Worm (Caenorhabditis elegans): ENCODE data around the gene ttbk-6.

The ttbk-6 gene

DNA sequence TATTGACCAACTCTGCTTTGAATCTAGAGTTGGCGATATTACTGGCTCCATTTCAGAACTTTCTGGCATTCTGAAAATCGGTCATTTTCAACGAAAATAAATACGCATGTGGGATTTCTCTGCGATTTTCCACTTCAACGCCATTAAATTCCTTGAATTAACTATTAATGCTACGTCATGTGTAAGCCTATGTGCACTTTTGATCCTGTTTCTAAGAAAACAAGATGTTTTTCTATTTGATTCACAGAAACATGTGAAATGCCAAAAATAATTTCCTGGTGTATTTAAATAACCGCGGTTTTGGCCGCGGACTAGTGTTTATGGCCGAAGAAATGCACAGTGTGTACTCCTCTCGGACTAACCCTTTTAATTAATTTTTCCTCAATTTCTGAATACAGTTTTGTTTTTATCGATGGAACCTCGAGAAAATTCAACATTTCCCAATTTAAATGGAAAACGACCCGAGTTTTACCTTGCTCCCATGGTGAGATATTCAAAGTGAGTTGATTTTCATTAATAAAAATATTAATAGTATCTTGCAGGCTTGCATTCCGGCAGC is 5.7 kb upstream of the ttbk-6 start, which contains the start of the genes C45G9.11 and C45G9.2 (continued):
- TF ChIP-seq sem-4 (tag; optimal IDR thresholded peaks at IDR 0.05) (no peak), ztf-1 (GFP tag; conservative IDR thresholded peaks at IDR 0.05) (no peak), ceh-16 (tag; optimal IDR thresholded peaks at IDR 0.05) (no peak), snpc-4 (tag; optimal IDR thresholded peaks at IDR 0.05) (peak; percentile 42), nhr-129 (tag; optimal IDR thresholded peaks at IDR 0.05) (peak; percentile 20)

DNA sequence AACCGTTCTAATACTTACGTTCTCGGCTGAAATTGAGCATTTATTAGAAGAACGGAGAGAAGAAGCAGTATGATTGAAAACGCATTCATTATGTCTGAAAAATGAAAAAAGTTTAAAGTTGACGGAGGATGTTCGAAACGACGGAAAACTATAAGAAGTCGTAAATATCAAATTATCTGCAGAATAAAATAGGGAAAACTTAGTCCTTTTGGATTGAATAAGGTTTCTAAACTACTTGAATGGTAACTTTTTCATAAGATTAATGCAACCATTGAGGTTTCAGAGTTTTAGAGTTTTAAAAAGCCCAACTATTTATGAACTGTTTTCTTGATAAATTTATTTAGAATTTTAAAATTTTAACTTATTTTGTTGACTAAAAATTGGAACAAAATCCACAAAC is 3.0 kb upstream of the ttbk-6 start, which contains the start of gene C45G9.12:
C45G9.12 (minus strand) TSS at position 101 of the 400 bp plus-strand sequence.
- TF ChIP-seq ztf-4 (tag; optimal IDR thresholded peaks at IDR 0.05) (no peak), mab-5 (tag; optimal IDR thresholded peaks at IDR 0.05) (no peak), elt-3 (tag; optimal IDR thresholded peaks at IDR 0.05) (no peak), nhr-21 (tag; optimal IDR thresholded peaks at IDR 0.05) (no peak), zag-1 (tag; optimal IDR thresholded peaks at IDR 0.05) (no peak), unc-39 (tag; optimal IDR thresholded peaks at IDR 0.05) (no peak), egl-27 (tag; optimal IDR thresholded peaks at IDR 0.05) (no peak), gmeb-1 (tag; optimal IDR thresholded peaks at IDR 0.05) (no peak), lin-39 (tag; optimal IDR thresholded peaks at IDR 0.05) (no peak), nhr-10 (tag; optimal IDR thresholded peaks at IDR 0.05) (no peak)

DNA sequence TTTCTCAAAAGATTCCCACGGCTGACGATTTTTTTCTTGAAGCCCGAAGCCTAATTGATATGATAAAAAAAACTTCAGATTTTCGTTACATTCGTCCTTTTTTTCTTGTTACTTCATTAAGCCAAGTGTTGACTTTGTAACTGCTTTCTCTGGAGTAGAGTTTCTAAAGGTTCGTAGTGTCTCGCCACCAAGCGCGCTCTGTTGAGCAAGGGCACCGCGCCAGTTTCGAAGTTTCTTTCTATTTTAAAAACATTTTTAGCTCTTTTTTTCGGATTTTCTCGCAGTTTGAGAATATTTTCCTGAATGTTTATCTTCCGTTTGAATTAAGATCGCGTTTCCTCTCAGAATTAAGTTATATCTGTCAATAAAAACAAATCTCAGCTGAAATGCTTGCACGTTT is 2.1 kb downstream of the ttbk-6 start:
- TF ChIP-seq unc-55 (GFP tag; optimal IDR thresholded peaks at IDR 0.05), result peak; percentile 59
- TF ChIP-seq lsy-2 (tag; optimal IDR thresholded peaks at IDR 0.05), result no peak

DNA sequence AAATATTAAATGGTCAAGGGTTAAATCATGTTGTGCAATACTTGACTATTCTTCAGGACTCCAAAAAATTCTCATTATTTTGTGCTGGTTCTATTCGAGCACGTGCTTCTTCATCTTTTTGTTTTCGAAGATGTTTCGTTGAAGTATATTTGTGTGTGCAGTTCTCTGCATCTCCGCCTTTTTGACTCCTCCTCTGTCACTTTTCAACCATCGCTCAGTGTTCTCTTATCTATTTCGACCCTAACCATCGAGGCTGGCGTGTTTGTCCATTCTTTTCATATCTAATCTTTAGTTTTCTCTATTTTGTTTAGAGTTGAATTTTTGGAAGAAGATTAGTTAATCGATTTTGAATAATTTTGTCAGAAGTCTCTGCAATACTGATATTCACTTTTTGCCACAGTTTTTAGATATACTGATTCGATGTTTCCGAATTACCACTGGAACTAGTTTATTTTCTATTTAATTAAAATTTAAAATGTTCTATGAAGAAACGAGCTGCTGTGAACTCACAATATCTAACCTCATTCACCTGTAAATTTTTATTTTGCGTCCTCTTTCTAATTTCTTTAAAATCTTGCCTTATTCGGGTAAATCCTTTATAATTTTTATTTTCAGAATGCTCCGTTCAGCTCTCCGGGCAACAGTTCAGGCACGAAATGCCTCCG is 2.8 kb downstream of the ttbk-6 start, which contains the start of gene alh-1:
alh-1 (plus strand) TSS at position 615 of the 665 bp plus-strand sequence.
- TF ChIP-seq gmeb-1 (tag; optimal IDR thresholded peaks at IDR 0.05) (peak; percentile 1), nhr-6 (tag; optimal IDR thresholded peaks at IDR 0.05) (no peak), egl-27 (tag; optimal IDR thresholded peaks at IDR 0.05) (no peak), fos-1 (tag; optimal IDR thresholded peaks at IDR 0.05) (peak; percentile 69), nhr-129 (tag; optimal IDR thresholded peaks at IDR 0.05) (peak; percentile 43), ztf-11 (tag; optimal IDR thresholded peaks at IDR 0.05) (no peak), sma-9 (GFP tag; optimal IDR thresholded peaks at IDR 0.05) (peak; percentile 67), sma-9 (tag; optimal IDR thresholded peaks at IDR 0.05) (no peak), lsy-2 (tag; optimal IDR thresholded peaks at IDR 0.05) (peak in 1 of 2 experiments; percentile 32), F13H6.1 (tag; optimal IDR thresholded peaks at IDR 0.05) (peak; percentile 36)

DNA sequence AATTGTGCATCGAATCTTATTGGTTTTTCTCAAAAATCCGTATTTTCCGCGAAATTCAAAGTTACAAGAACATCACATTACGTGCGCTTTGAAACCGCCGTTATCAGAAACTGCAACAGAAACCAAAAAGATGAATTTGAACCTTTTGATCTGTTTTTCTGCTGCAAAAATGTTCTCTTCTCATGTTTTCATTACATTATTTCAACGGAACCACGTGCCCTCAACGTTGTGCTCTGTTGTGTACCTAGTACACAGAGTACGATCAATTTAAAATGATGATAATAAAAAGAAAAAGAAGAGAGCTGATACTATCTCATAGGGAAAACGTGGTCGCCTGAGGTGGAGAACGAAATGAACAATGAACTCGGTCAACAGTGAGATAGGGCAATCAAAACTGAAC is 3.6 kb downstream of the ttbk-6 start:
- TF ChIP-seq ceh-16 (tag; optimal IDR thresholded peaks at IDR 0.05), result no peak
- TF ChIP-seq elt-3 (tag; optimal IDR thresholded peaks at IDR 0.05), result no peak
- no peak for TF ChIP-seq ZK546.5 (tag; optimal IDR thresholded peaks at IDR 0.05)
- TF ChIP-seq mdl-1 (tag; optimal IDR thresholded peaks at IDR 0.05), result peak; percentile 76 to 88
- TF ChIP-seq crh-2 (tag; optimal IDR thresholded peaks at IDR 0.05), result peak; percentile 90
- TF ChIP-seq alr-1 (tag; optimal IDR thresholded peaks at IDR 0.05), result no peak
- peak; percentile 65 for TF ChIP-seq blmp-1 (tag; optimal IDR thresholded peaks at IDR 0.05; ENCODE audit: insufficient read depth)
- TF ChIP-seq elt-1 (tag; optimal IDR thresholded peaks at IDR 0.05), result no peak
- TF ChIP-seq nhr-12 (tag; optimal IDR thresholded peaks at IDR 0.05), result no peak
- TF ChIP-seq ztf-1 (GFP tag; conservative IDR thresholded peaks at IDR 0.05), result no peak
- no peak for TF ChIP-seq mbf-1 (tag; optimal IDR thresholded peaks at IDR 0.05)
- TF ChIP-seq nhr-77 (tag; optimal IDR thresholded peaks at IDR 0.05), result no peak
- TF ChIP-seq R02D3.7 (tag; optimal IDR thresholded peaks at IDR 0.05), result no peak
- peak; percentile 62 for TF ChIP-seq Y55F3AM.14 (GFP tag; optimal IDR thresholded peaks at IDR 0.05)
- TF ChIP-seq sma-3 (GFP tag; optimal IDR thresholded peaks at IDR 0.05), result peak; percentile 81
- TF ChIP-seq lsy-2 (tag; optimal IDR thresholded peaks at IDR 0.05), result peak in 1 of 2 experiments; percentile 76
- TF ChIP-seq ama-1 (optimal IDR thresholded peaks at IDR 0.05), result peak; percentile 43
- TF ChIP-seq nhr-10 (tag; optimal IDR thresholded peaks at IDR 0.05), result no peak
- no peak for TF ChIP-seq ztf-11 (tag; optimal IDR thresholded peaks at IDR 0.05)
- no peak for TF ChIP-seq snpc-4 (tag; optimal IDR thresholded peaks at IDR 0.05)
- peak; percentile 99 for TF ChIP-seq sma-9 (GFP tag; optimal IDR thresholded peaks at IDR 0.05)
- no peak for TF ChIP-seq sma-9 (tag; optimal IDR thresholded peaks at IDR 0.05)
- TF ChIP-seq sem-4 (tag; optimal IDR thresholded peaks at IDR 0.05), result no peak
- peak; percentile 14 for TF ChIP-seq nhr-25 (tag; optimal IDR thresholded peaks at IDR 0.05)
- no peak for TF ChIP-seq nhr-11 (tag; optimal IDR thresholded peaks at IDR 0.05)
- no peak for TF ChIP-seq dmd-4 (tag; optimal IDR thresholded peaks at IDR 0.05)
- TF ChIP-seq mab-5 (tag; optimal IDR thresholded peaks at IDR 0.05), result no peak
- TF ChIP-seq F13H6.1 (tag; optimal IDR thresholded peaks at IDR 0.05), result peak; percentile 89
- no peak for TF ChIP-seq peb-1 (tag; optimal IDR thresholded peaks at IDR 0.05)
- TF ChIP-seq nhr-23 (tag; optimal IDR thresholded peaks at IDR 0.05), result no peak
- TF ChIP-seq nhr-129 (tag; optimal IDR thresholded peaks at IDR 0.05), result peak; percentile 82
- peak; percentile 61 for TF ChIP-seq gmeb-1 (tag; optimal IDR thresholded peaks at IDR 0.05)
- TF ChIP-seq nhr-6 (tag; optimal IDR thresholded peaks at IDR 0.05), result peak; percentile 2
- no peak for TF ChIP-seq lin-11 (tag; optimal IDR thresholded peaks at IDR 0.05)
- peak; percentile 75 for TF ChIP-seq ztf-4 (tag; optimal IDR thresholded peaks at IDR 0.05)

Data from whole organism, L2 larva.